Worm (Caenorhabditis elegans) whole organism, L4/young adult: ENCODE measurements around the gene F17H10.1.

Experiments
- W03F9.2 ChIP-seq: fragments of 150-350 bp; optimal IDR thresholded peaks from 2 replicates; lab custom pipeline; 2014; ENCODE audit warnings: missing biosample characterization, missing genetic modification characterization
- dao-5 ChIP-seq: sonication (generic microtip); optimal IDR thresholded peaks from 2 replicates; lab custom pipeline; 2016; ENCODE audit warnings: missing genotype, missing genetic modification characterization, moderate library complexity, missing compliant biosample characterization
- him-1 ChIP-seq: sonication (generic microtip); optimal IDR thresholded peaks from 2 replicates; lab custom pipeline; 2016; ENCODE audit warnings: missing genotype, missing genetic modification reagents, missing genetic modification characterization, missing compliant biosample characterization

F17H10.1 gene

DNA sequence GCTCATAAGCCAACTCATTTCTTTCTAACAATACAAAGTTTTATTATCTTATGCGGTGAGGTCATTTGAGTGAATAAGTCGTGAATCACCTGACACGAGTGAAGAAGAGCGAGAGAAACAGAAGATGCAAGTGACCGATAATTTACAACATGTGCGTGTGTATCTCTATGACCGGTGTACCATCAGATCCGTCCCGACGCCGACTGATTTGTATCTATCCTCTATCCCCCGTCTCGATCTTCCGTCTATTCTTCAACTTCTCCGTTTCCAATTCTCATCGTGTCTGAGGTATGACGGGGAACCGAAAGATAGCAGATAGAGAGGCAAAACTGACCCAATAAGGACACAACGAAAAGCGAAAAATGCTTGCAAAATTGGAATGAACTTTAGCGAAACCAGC, 36.4 kb downstream of the F17H10.1 start, which contains the start of gene F09A5.3:
TSS of gene F09A5.3 (plus strand) at position 162 of the 400 bp plus-strand sequence.
- TF ChIP-seq him-1 (tag; lab: Kevin White, UChicago) (no peak), dao-5 (no peak), W03F9.2 (tag; lab: Kevin White, UChicago) (no peak)

DNA sequence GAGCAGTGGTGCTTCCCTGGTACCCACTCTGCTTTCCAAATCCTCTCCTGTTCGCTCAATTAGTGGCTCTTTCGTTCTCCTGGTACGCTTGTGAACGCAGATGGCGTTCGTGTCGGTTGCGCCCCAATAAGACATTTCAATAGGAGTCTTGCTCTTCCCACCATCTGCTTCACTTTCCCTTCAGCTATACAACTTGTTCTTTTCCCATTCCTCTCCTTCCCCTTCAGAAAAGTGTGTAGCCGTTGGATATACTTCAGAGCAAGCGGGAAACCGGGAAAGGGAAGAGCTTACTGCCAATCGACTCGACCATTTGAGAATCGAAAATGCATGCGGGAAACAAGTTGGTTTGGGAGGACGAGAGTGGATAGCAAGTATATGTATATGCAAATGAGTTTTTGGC, 38.2 kb downstream of the F17H10.1 start:
- TF ChIP-seq dao-5 (no peak), him-1 (tag; lab: Kevin White, UChicago) (no peak), W03F9.2 (tag; lab: Kevin White, UChicago) (no peak)

- TF ChIP-seq him-1 (tag; lab: Kevin White, UChicago): peak; percentile 12
- no peak for TF ChIP-seq dao-5
Measured at ce11 chrX:13143762-13144732, 39.0 kb downstream of the F17H10.1 start.

- TF ChIP-seq W03F9.2 (tag; lab: Kevin White, UChicago) (peak; percentile 83), dao-5 (no peak), him-1 (tag; lab: Kevin White, UChicago) (peak; percentile 94)
Measured at ce11 chrX:13144975-13145618, 40.1 kb downstream of the F17H10.1 start.

DNA sequence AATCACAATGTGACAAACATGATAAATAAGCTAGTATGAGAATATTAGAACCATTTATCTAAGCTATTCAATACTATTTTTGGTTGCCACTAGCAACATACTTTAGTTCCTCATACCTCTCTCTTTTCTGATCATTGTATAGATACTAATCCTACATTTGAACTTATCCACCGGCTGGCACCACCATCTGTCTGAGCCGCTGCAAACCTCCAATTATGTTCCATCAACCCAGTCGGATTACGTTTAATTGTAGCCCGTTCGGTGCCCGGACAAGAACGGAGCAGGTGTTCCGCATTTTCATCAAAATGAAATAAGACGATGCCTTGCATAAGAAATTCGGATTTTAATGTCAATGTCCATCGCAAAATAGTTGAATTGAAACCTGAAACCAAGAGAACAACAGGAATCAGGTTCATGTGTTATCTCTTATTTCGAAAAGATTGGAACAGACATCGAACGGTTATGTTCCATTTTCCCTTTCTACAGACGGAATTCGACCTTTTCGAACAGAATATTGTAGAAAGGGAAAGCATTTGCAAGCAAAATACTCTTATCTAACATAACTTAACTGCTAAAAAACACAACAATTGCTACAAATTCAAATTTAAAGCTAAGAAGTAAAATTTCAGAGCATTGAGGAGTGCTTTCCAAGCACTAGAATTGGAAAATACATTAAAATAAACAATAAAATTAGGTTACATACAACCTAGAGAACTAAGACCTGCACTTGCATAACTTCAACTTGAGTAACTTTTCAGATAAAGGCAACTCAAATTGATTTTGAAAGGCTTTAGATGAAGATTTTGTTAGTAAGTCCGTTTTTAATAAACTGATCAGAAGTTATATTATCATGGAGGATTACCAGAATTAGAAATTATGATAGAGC, 41.2 kb downstream of the F17H10.1 start:
- TF ChIP-seq him-1 (tag; lab: Kevin White, UChicago): no peak
- TF ChIP-seq dao-5: no peak
- no peak for TF ChIP-seq W03F9.2 (tag; lab: Kevin White, UChicago)

DNA sequence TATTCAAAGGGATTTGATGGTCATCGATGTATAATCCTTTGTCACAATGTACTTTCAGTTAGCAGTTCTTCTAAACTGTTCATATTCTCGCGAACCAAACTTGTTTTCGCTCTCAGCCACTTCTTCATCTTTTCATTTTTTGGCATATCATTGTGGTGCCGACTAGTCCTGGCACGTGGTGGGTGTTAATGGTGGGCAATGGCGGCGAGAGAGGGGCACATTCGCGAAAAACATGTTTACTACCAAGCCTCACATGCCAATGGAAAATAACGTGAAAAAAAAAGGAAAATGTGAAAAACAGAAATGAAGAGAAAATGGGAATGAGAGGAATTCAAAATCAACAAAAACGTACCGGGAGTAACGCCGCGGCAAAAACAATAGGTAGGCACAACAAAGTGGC, 42.1 kb downstream of the F17H10.1 start:
- TF ChIP-seq W03F9.2 (tag; lab: Kevin White, UChicago) (no peak), him-1 (tag; lab: Kevin White, UChicago) (no peak), dao-5 (no peak)

- TF ChIP-seq W03F9.2 (tag; lab: Kevin White, UChicago) (no peak), him-1 (tag; lab: Kevin White, UChicago) (no peak), dao-5 (no peak)
Measured at ce11 chrX:13154514-13154913, 49.5 kb downstream of the F17H10.1 start.

DNA sequence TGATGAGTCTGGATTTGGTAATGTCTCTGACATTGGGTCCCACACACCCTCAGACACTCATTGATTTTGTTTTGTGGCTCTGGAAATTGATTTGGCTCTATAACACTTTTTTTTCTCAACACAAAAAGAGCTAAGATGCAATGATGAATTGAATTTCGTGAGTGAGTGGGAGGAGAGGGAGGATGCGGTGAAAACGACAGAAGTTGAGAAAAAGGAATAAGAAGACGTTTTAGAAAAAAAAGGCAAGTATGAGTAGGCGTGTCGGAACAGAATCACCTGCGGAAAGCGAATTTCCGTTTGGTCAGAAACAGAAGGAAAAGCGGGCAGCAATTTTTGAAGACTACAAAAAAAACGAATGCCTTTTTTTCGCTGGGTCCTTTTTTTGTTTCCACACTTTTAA, 50.7 kb downstream of the F17H10.1 start:
- TF ChIP-seq W03F9.2 (tag; lab: Kevin White, UChicago) (no peak), him-1 (tag; lab: Kevin White, UChicago) (no peak), dao-5 (no peak)

DNA sequence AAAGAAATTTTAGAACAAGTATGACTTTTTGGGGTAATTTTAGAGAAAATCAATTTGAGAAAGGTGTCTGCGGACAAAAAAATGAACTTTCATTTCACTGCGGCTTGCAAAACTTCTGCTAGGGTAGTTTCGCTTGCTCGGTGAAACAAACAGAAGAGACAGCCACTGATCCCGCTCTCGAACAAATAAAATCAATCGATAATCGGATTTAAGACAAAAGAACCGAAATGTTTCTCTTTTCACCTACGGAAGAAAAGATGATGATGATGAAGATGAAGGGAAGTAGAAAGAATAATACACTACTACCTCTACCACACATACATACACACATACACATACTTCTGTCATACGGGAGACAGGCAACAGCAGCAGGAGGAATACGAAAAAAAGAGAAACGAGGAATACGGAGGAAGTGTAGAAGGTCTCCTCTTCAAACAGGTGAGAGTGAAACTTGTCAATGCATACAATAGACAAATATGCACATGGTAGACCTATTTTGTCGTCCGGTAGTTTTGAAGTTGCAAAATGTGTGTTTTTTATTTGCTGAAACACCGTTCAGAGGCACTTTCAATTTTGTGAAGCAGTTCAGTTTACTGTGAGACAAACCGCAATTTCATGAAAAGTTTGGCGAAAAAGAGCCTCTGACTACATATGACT, 52.2 kb downstream of the F17H10.1 start:
- TF ChIP-seq him-1 (tag; lab: Kevin White, UChicago) (no peak), W03F9.2 (tag; lab: Kevin White, UChicago) (no peak), dao-5 (no peak)
